Worm (Caenorhabditis elegans) whole organism, young adult: ENCODE results near the gene W03F9.1.

Experiments
- B0019.2 ChIP-seq: fragments of 200-800 bp; sonication (Bioruptor generic); conservative IDR thresholded peaks from 2 replicates; pipeline ENCODE4 v1.3.6; 2022; ENCODE audit warnings: missing genetic modification reagents, missing genetic modification characterization, missing compliant biosample characterization
- B0035.1 ChIP-seq: sonication (generic microtip); optimal IDR thresholded peaks from 2 replicates; lab custom pipeline; 2016; ENCODE audit warnings: missing genetic modification characterization, mild to moderate bottlenecking, missing compliant biosample characterization, missing genotype, missing genetic modification reagents
- B0336.3 ChIP-seq: fragments of 200-800 bp; sonication (Bioruptor generic); IDR thresholded peaks from 2 replicates; pipeline ENCODE4 v1.3.6; 2022; ENCODE audit warnings: missing genetic modification characterization, missing compliant biosample characterization
- C06A6.2 ChIP-seq: fragments of 200-800 bp; sonication (Bioruptor generic); conservative IDR thresholded peaks from 2 replicates; pipeline ENCODE4 v1.3.6; 2022; ENCODE audit warnings: missing genetic modification characterization, missing compliant biosample characterization
- C17E4.6 ChIP-seq: fragments of 200-800 bp; sonication (Bioruptor generic); IDR thresholded peaks from 2 replicates; pipeline ENCODE4 v1.3.6; 2022; ENCODE audit warnings: missing genetic modification reagents, missing genetic modification characterization, missing compliant biosample characterization
- D2030.7 ChIP-seq: fragments of 200-800 bp; sonication (Bioruptor generic); IDR thresholded peaks from 2 replicates; pipeline ENCODE4 v1.3.6; 2022; ENCODE audit warnings: missing genetic modification reagents, missing genetic modification characterization, missing compliant biosample characterization
- F33H1.4 ChIP-seq: fragments of 200-800 bp; sonication (Bioruptor generic); IDR thresholded peaks from 2 replicates; pipeline ENCODE4 v1.3.6; 2022; ENCODE audit warnings: missing genetic modification reagents, missing genetic modification characterization, missing compliant biosample characterization
- T07F8.4 ChIP-seq: sonication (generic microtip); optimal IDR thresholded peaks from 2 replicates; lab custom pipeline; 2016; ENCODE audit warnings: mild to moderate bottlenecking, missing genetic modification characterization, moderate library complexity, missing compliant biosample characterization
- Y56A3A.18 ChIP-seq: fragments of 200-800 bp; sonication (Bioruptor generic); IDR thresholded peaks from 2 replicates; pipeline ENCODE4 v1.3.6; 2022; ENCODE audit warnings: missing genetic modification reagents, missing genetic modification characterization, missing compliant biosample characterization
- Y67H2A.10 ChIP-seq: fragments of 200-800 bp; sonication (Bioruptor generic); conservative IDR thresholded peaks from 2 replicates; pipeline ENCODE4 v1.3.6; 2022; ENCODE audit warnings: missing genetic modification reagents, missing genetic modification characterization, missing compliant biosample characterization
- aptf-3 ChIP-seq: fragments of 200-800 bp; sonication (Bioruptor generic); IDR thresholded peaks from 2 replicates; pipeline ENCODE4 v1.3.6; 2022; ENCODE audit warnings: missing genetic modification characterization, missing compliant biosample characterization
- athp-1 ChIP-seq: sonication (generic microtip); optimal IDR thresholded peaks from 2 replicates; lab custom pipeline; 2017; ENCODE audit warnings: mild to moderate bottlenecking, missing genetic modification characterization, missing compliant biosample characterization
- bed-2 ChIP-seq: fragments of 200-800 bp; sonication (Bioruptor generic); IDR thresholded peaks from 2 replicates; pipeline ENCODE4 v1.3.6; 2022; ENCODE audit warnings: missing genetic modification reagents, missing genetic modification characterization, missing compliant biosample characterization
- ccch-3 ChIP-seq: fragments of 200-800 bp; sonication (Bioruptor generic); optimal IDR thresholded peaks from 2 replicates; lab custom pipeline; 2018; ENCODE audit warnings: mild to moderate bottlenecking, missing genetic modification characterization, missing compliant biosample characterization
- cebp-1 ChIP-seq, 2 experiments: fragments of 200-800 bp in 1 of 2; sonication (Bioruptor generic) in 1 of 2; sonication (generic microtip) in 1 of 2; IDR thresholded peaks in 1 of 2; optimal IDR thresholded peaks in 1 of 2; 2 replicates each; pipeline versions ENCODE4 v1.3.6 to Lab custom; 2017 to 2022; ENCODE audit warnings: missing compliant biosample characterization in 2 of 2, missing genetic modification characterization in 2 of 2, mild to moderate bottlenecking in 1 of 2, missing genetic modification reagents in 1 of 2, moderate library complexity in 1 of 2
- ceh-100 ChIP-seq: fragments of 200-800 bp; sonication (Bioruptor generic); IDR thresholded peaks from 2 replicates; pipeline ENCODE4 v1.3.6; 2022; ENCODE audit warnings: missing genetic modification reagents, missing genetic modification characterization, missing compliant biosample characterization
- dox-1 ChIP-seq: fragments of 200-800 bp; sonication (Bioruptor generic); IDR thresholded peaks from 2 replicates; pipeline ENCODE4 v1.3.6; 2022; ENCODE audit warnings: missing genetic modification reagents, missing genetic modification characterization, missing compliant biosample characterization
- egl-44 ChIP-seq: fragments of 200-800 bp; sonication (Bioruptor generic); IDR thresholded peaks from 2 replicates; pipeline ENCODE4 v1.3.6; 2022; ENCODE audit warnings: missing genetic modification reagents, missing genetic modification characterization, missing compliant biosample characterization
- egrh-3 ChIP-seq: fragments of 200-800 bp; sonication (Bioruptor generic); IDR thresholded peaks from 2 replicates; pipeline ENCODE4 v1.3.6; 2022; ENCODE audit warnings: missing genetic modification reagents, missing genetic modification characterization, missing compliant biosample characterization
- fkh-3 ChIP-seq: sonication (generic microtip); optimal IDR thresholded peaks from 2 replicates; lab custom pipeline; 2016; ENCODE audit warnings: mild to moderate bottlenecking, missing genetic modification characterization, missing compliant biosample characterization
- lag-1 ChIP-seq: fragments of 200-800 bp; sonication (Bioruptor generic); IDR thresholded peaks from 2 replicates; pipeline ENCODE4 v1.3.6; 2022; ENCODE audit warnings: missing genetic modification reagents, missing genetic modification characterization, missing compliant biosample characterization
- lin-35 ChIP-seq, 3 experiments: fragments of 150-350 bp in 2 of 3; sonication (generic microtip) in 1 of 3; optimal IDR thresholded peaks; 2 replicates each; lab custom pipeline; 2014 to 2018; ENCODE audit warnings: missing biosample characterization in 3 of 3, missing genetic modification characterization in 3 of 3, missing genetic modification reagents in 3 of 3
- lin-40 ChIP-seq: sonication (generic microtip); optimal IDR thresholded peaks from 2 replicates; lab custom pipeline; 2016; ENCODE audit warnings: missing genetic modification characterization, mild to moderate bottlenecking, missing compliant biosample characterization, missing genotype, missing genetic modification reagents
- mes-4 ChIP-seq: sonication (generic microtip); optimal IDR thresholded peaks from 2 replicates; lab custom pipeline; 2016; ENCODE audit warnings: missing genotype, missing genetic modification characterization, missing compliant biosample characterization
- nhr-80 ChIP-seq: sonication (generic microtip); optimal IDR thresholded peaks from 2 replicates; lab custom pipeline; 2016; ENCODE audit warnings: missing genetic modification characterization, missing compliant biosample characterization
- pbrm-1 ChIP-seq: fragments of 200-800 bp; sonication (Bioruptor generic); IDR thresholded peaks from 2 replicates; pipeline ENCODE4 v1.3.6; 2022; ENCODE audit warnings: missing genetic modification reagents, missing genetic modification characterization, missing compliant biosample characterization
- pha-4 ChIP-seq: fragments of 150-350 bp; sonication (generic microtip); optimal IDR thresholded peaks from 2 replicates; lab custom pipeline; 2014; ENCODE audit warnings: missing biosample characterization, missing genetic modification reagents, missing genetic modification characterization
- rec-8 ChIP-seq, 2 experiments: sonication (generic microtip); optimal IDR thresholded peaks; 2 replicates each; lab custom pipeline; 2016; ENCODE audit warnings: mild to moderate bottlenecking in 2 of 2, missing genetic modification characterization in 2 of 2, missing genetic modification reagents in 2 of 2, missing genotype in 2 of 2, missing biosample characterization in 1 of 2, missing compliant biosample characterization in 1 of 2, moderate library complexity in 1 of 2
- repo-1 ChIP-seq: sonication (generic microtip); optimal IDR thresholded peaks from 2 replicates; lab custom pipeline; 2017; ENCODE audit warnings: mild to moderate bottlenecking, missing genetic modification characterization, missing compliant biosample characterization
- rpc-1 ChIP-seq, 2 experiments: fragments of 150-350 bp in 1 of 2; sonication (generic microtip) in 1 of 2; optimal IDR thresholded peaks; 2 replicates each; lab custom pipeline; 2014 to 2018; ENCODE audit warnings: missing biosample characterization in 1 of 2, missing genetic modification characterization in 1 of 2, missing genetic modification reagents in 1 of 2, missing genotype in 1 of 2
- sdz-38 ChIP-seq: sonication (generic microtip); optimal IDR thresholded peaks from 2 replicates; lab custom pipeline; 2016; ENCODE audit warnings: missing genotype, missing genetic modification characterization, missing compliant biosample characterization
- snpc-1.1 ChIP-seq: sonication (generic microtip); optimal IDR thresholded peaks from 2 replicates; lab custom pipeline; 2017; ENCODE audit warnings: missing genetic modification characterization, mild to moderate bottlenecking, missing compliant biosample characterization, antibody characterized with exemption, moderate library complexity, missing genotype, missing genetic modification reagents; ENCODE audit not compliant: insufficient read depth
- unc-130 ChIP-seq: sonication (generic microtip); optimal IDR thresholded peaks from 2 replicates; lab custom pipeline; 2016; ENCODE audit warnings: missing genetic modification reagents, missing genetic modification characterization, missing compliant biosample characterization
- xnd-1 ChIP-seq: sonication (generic microtip); optimal IDR thresholded peaks from 2 replicates; lab custom pipeline; 2016; ENCODE audit warnings: missing genotype, missing genetic modification reagents, missing genetic modification characterization, missing compliant biosample characterization
- ztf-3 ChIP-seq: fragments of 200-800 bp; sonication (Bioruptor generic); optimal IDR thresholded peaks from 2 replicates; lab custom pipeline; 2018; ENCODE audit warnings: mild to moderate bottlenecking, missing genetic modification characterization, missing compliant biosample characterization

The W03F9.1 gene

ce11 chrV:151310-151709, 24.8 kb upstream of the W03F9.1 start, which contains the start of gene W03F9.4:
Gene W03F9.4, minus strand, starts transcription at chrV:151388.
- TF ChIP-seq bed-2 (GFP tag; lab: Robert Waterston, UW) (no peak), nhr-80 (tag; lab: Kevin White, UChicago) (peak; percentile 73)

- TF ChIP-seq athp-1 (tag; lab: Kevin White, UChicago) (no peak), ztf-3 (GFP tag; lab: Kevin White, UChicago) (no peak), xnd-1 (tag; lab: Kevin White, UChicago) (no peak), unc-130 (GFP tag; lab: Kevin White, UChicago) (no peak)
- TF ChIP-seq, all 124 proteins: peak for 0
Measured at ce11 chrV:150059-150458, 23.5 kb upstream of the W03F9.1 start.

ce11 chrV:145694-146093, 19.2 kb upstream of the W03F9.1 start:
- TF ChIP-seq sdz-38 (tag; lab: Kevin White, UChicago): no peak
- TF ChIP-seq C06A6.2 (GFP tag; lab: Robert Waterston, UW): no peak
- TF ChIP-seq lin-35 (GFP tag; optimal IDR thresholded peaks at IDR 0.05; lab: Kevin White, UChicago): no peak
- TF ChIP-seq ceh-100 (GFP tag; lab: Robert Waterston, UW): no peak
- TF ChIP-seq lin-40 (tag; lab: Kevin White, UChicago): no peak
- TF ChIP-seq mes-4 (tag; lab: Kevin White, UChicago): no peak
- TF ChIP-seq C17E4.6 (GFP tag; lab: Robert Waterston, UW): no peak
- no peak for TF ChIP-seq egrh-3 (GFP tag; lab: Robert Waterston, UW)
- no peak for TF ChIP-seq nhr-80 (tag; lab: Kevin White, UChicago)
- no peak for TF ChIP-seq B0336.3 (GFP tag; lab: Robert Waterston, UW)
- no peak for TF ChIP-seq rpc-1 (optimal IDR thresholded peaks at IDR 0.05; lab: Kevin White, UChicago)
- no peak for TF ChIP-seq rpc-1 (tag; optimal IDR thresholded peaks at IDR 0.05; lab: Kevin White, UChicago)
- no peak for TF ChIP-seq fkh-3 (tag; lab: Kevin White, UChicago)
- no peak for TF ChIP-seq B0019.2 (GFP tag; lab: Robert Waterston, UW)
- TF ChIP-seq rec-8 (tag; optimal IDR thresholded peaks at IDR 0.05; lab: Kevin White, UChicago): no peak
- no peak for TF ChIP-seq repo-1 (tag; lab: Kevin White, UChicago)
- TF ChIP-seq ztf-3 (GFP tag; lab: Kevin White, UChicago): no peak
- no peak for TF ChIP-seq Y56A3A.18 (GFP tag; lab: Robert Waterston, UW)
- no peak for TF ChIP-seq B0035.1 (tag; lab: Kevin White, UChicago)

- no peak for TF ChIP-seq Y67H2A.10 (GFP tag; lab: Robert Waterston, UW)
- TF ChIP-seq snpc-1.1 (tag; lab: Kevin White, UChicago): no peak
- TF ChIP-seq Y56A3A.18 (GFP tag; lab: Robert Waterston, UW): no peak
- TF ChIP-seq pbrm-1: no peak
- no peak for TF ChIP-seq lin-40 (tag; lab: Kevin White, UChicago)
- no peak for TF ChIP-seq egl-44 (GFP tag; lab: Robert Waterston, UW)
- TF ChIP-seq T07F8.4: no peak
- no peak for TF ChIP-seq lag-1 (GFP tag; lab: Robert Waterston, UW)
- TF ChIP-seq dox-1 (GFP tag; lab: Robert Waterston, UW): no peak
- no peak for TF ChIP-seq aptf-3
- no peak for TF ChIP-seq D2030.7 (GFP tag; lab: Robert Waterston, UW)
- no peak for TF ChIP-seq cebp-1 (GFP tag; IDR thresholded peaks at IDR 0.05; lab: Robert Waterston, UW)
- TF ChIP-seq cebp-1 (tag; optimal IDR thresholded peaks at IDR 0.05; lab: Kevin White, UChicago): no peak
- TF ChIP-seq pha-4 (tag; lab: Kevin White, UChicago): no peak
- TF ChIP-seq athp-1 (tag; lab: Kevin White, UChicago): no peak
- TF ChIP-seq ccch-3 (GFP tag; lab: Kevin White, UChicago): no peak
- TF ChIP-seq F33H1.4 (GFP tag; lab: Robert Waterston, UW): no peak
Measured at ce11 chrV:144794-145193, 18.3 kb upstream of the W03F9.1 start, which contains the start of gene srh-82. Gene srh-82, plus strand, starts transcription at chrV:145094.
